Worm (Caenorhabditis elegans) whole organism, late embryonic: ENCODE measurements around the gene npp-10.

Experiments used
- Y22D7AL.16 ChIP-seq: sonication (generic microtip); optimal IDR thresholded peaks from 2 replicates; lab custom pipeline; 2016; ENCODE audit warnings: missing genetic modification characterization, missing compliant biosample characterization
- ahr-1 ChIP-seq: sonication (generic microtip); optimal IDR thresholded peaks from 2 replicates; lab custom pipeline; 2016; ENCODE audit warnings: missing genetic modification characterization, missing compliant biosample characterization
- nhr-11 ChIP-seq: fragments of 150-350 bp; optimal IDR thresholded peaks from 2 replicates; lab custom pipeline; 2014; ENCODE audit warnings: missing biosample characterization, missing genetic modification characterization
- pha-2 ChIP-seq: sonication (generic microtip); optimal IDR thresholded peaks from 2 replicates; lab custom pipeline; 2017; ENCODE audit warnings: mild to moderate bottlenecking, missing genetic modification characterization, missing compliant biosample characterization
- unc-42 ChIP-seq: sonication (generic microtip); optimal IDR thresholded peaks from 2 replicates; lab custom pipeline; 2016; ENCODE audit warnings: missing genotype, missing genetic modification characterization, missing compliant biosample characterization

DNA sequence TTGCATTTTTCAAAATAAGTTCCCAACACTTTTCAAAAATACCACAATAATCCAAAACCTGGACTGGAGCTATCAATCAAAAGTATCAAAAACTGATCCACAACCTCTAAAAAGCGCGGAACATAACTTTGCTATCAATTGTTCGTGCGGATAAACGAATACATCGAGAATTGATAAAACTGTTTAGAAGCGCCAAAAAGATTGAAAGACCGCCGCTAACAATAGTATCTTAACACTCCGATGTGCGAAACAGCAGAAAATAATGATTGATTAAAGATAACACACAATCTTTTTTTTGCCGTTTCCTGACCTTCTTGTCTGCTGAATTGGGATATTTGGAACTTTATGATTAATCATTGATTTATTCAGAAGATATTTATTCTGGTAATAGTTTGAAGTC is 9.1 kb upstream of the npp-10 start, which contains the start of gene tbx-7:
- no peak for TF ChIP-seq ahr-1
- TF ChIP-seq Y22D7AL.16 = no peak
- TF ChIP-seq unc-42 = no peak
- TF ChIP-seq nhr-11 = no peak
- no peak for TF ChIP-seq pha-2
